Fruit fly (Drosophila melanogaster) ovary, adult (tissue): Measurements from ENCODE around the gene Fur1.

ENCODE experiments used
- CG17801 ChIP-seq: fragments of 200-800 bp; optimal IDR thresholded peaks from 2 replicates; lab custom pipeline; 2019; ENCODE audit warnings: missing biosample characterization, mild to moderate bottlenecking, missing genetic modification characterization, moderate library complexity; ENCODE audit not compliant: partially characterized antibody

Fur1 gene

dm6 chr3R:25382681-25383080 lies 90.2 kb downstream of the Fur1 start, which contains the start of gene alrm:
Gene alrm, minus strand, starts transcription at chr3R:25382781.
- no peak for TF ChIP-seq CG17801 (GFP tag; lab: Kevin White, UChicago)

dm6 chr3R:25357985-25358384 lies 114.9 kb downstream of the Fur1 start, which contains the start of gene ND-49L:
Gene ND-49L, plus strand, starts transcription at chr3R:25358285.
- no peak for TF ChIP-seq CG17801 (GFP tag; lab: Kevin White, UChicago)

- no peak for TF ChIP-seq CG17801 (GFP tag; lab: Kevin White, UChicago)
These were observed 126.0 kb downstream of the Fur1 start, which contains the start of gene tobi for dm6 chr3R:25346899-25347298. Gene tobi, minus strand, starts transcription at chr3R:25346921.

- no peak for TF ChIP-seq CG17801 (GFP tag; lab: Kevin White, UChicago)
These were observed 132.9 kb downstream of the Fur1 start, which contains the start of gene rha for dm6 chr3R:25339952-25340351. Gene rha, plus strand, starts transcription at chr3R:25340252.

- no peak for TF ChIP-seq CG17801 (GFP tag; lab: Kevin White, UChicago)
These were observed 137.8 kb downstream of the Fur1 start, which contains the start of the genes CG10669 and CG11902 for dm6 chr3R:25335065-25335464. Gene CG10669, minus strand, starts transcription at chr3R:25335243. Gene CG11902, plus strand, starts transcription at chr3R:25335257.

- TF ChIP-seq CG17801 (GFP tag; lab: Kevin White, UChicago), result no peak
These were observed 141.8 kb downstream of the Fur1 start, which contains the start of gene CHKov2 for dm6 chr3R:25331103-25331502. Gene CHKov2, minus strand, starts transcription at chr3R:25331203.

- no peak for TF ChIP-seq CG17801 (GFP tag; lab: Kevin White, UChicago)
These were observed 143.8 kb downstream of the Fur1 start, which contains the start of gene CHKov1 for dm6 chr3R:25329079-25329478. Gene CHKov1, minus strand, starts transcription at chr3R:25329316.

dm6 chr3R:25322657-25323056 lies 150.2 kb downstream of the Fur1 start, which contains the start of gene CG10562:
Gene CG10562, minus strand, starts transcription at chr3R:25322757.
- TF ChIP-seq CG17801 (GFP tag; lab: Kevin White, UChicago), result no peak

dm6 chr3R:25321681-25322080 lies 151.2 kb downstream of the Fur1 start:
- no peak for TF ChIP-seq CG17801 (GFP tag; lab: Kevin White, UChicago)

- no peak for TF ChIP-seq CG17801 (GFP tag; lab: Kevin White, UChicago)
These were observed 152.0 kb downstream of the Fur1 start for dm6 chr3R:25320898-25321297.

- no peak for TF ChIP-seq CG17801 (GFP tag; lab: Kevin White, UChicago)
These were observed 152.7 kb downstream of the Fur1 start, which contains the start of gene CG10560 for dm6 chr3R:25320051-25320705. Gene CG10560, minus strand, starts transcription at chr3R:25320101.

dm6 chr3R:25318011-25318410 lies 154.8 kb downstream of the Fur1 start, which contains the start of gene CG10553:
Gene CG10553, minus strand, starts transcription at chr3R:25318111.
- no peak for TF ChIP-seq CG17801 (GFP tag; lab: Kevin White, UChicago)

dm6 chr3R:25316016-25316415 lies 156.8 kb downstream of the Fur1 start, which contains the start of gene CG10559:
Gene CG10559, minus strand, starts transcription at chr3R:25316116.
- no peak for TF ChIP-seq CG17801 (GFP tag; lab: Kevin White, UChicago)

- no peak for TF ChIP-seq CG17801 (GFP tag; lab: Kevin White, UChicago)
These were observed 159.1 kb downstream of the Fur1 start, which contains the start of gene CG31087 for dm6 chr3R:25313771-25314170. Gene CG31087, minus strand, starts transcription at chr3R:25313833.

- no peak for TF ChIP-seq CG17801 (GFP tag; lab: Kevin White, UChicago)
These were observed 160.3 kb downstream of the Fur1 start for dm6 chr3R:25312583-25312982.

- no peak for TF ChIP-seq CG17801 (GFP tag; lab: Kevin White, UChicago)
These were observed 162.0 kb downstream of the Fur1 start, which contains the start of gene CG31099 for dm6 chr3R:25310843-25311242. Gene CG31099, minus strand, starts transcription at chr3R:25310943.
